Worm (Caenorhabditis elegans) whole organism, late embryonic: ENCODE results near the gene idpc-4.

ENCODE experiments used
- C08G9.2 ChIP-seq: sonication (generic microtip); optimal IDR thresholded peaks from 2 replicates; lab custom pipeline; 2016; ENCODE audit warnings: mild to moderate bottlenecking, missing genetic modification characterization, moderate library complexity, missing compliant biosample characterization
- C38D4.7 ChIP-seq: fragments of 200-800 bp; sonication (Bioruptor generic); optimal IDR thresholded peaks from 2 replicates; lab custom pipeline; 2018; ENCODE audit warnings: mild to moderate bottlenecking, missing genetic modification characterization, moderate library complexity, missing compliant biosample characterization
- F13H6.1 ChIP-seq: sonication (generic microtip); optimal IDR thresholded peaks from 2 replicates; lab custom pipeline; 2016; ENCODE audit warnings: missing genetic modification characterization, missing compliant biosample characterization
- K02D7.2 ChIP-seq: sonication (generic microtip); optimal IDR thresholded peaks from 2 replicates; lab custom pipeline; 2017; ENCODE audit warnings: mild to moderate bottlenecking, missing genetic modification characterization, missing compliant biosample characterization
- ahr-1 ChIP-seq: sonication (generic microtip); optimal IDR thresholded peaks from 2 replicates; lab custom pipeline; 2016; ENCODE audit warnings: missing genetic modification characterization, missing compliant biosample characterization
- ama-1 ChIP-seq: fragments of 150-350 bp; optimal IDR thresholded peaks from 2 replicates; lab custom pipeline; 2014
- ceh-2 ChIP-seq: sonication (generic microtip); optimal IDR thresholded peaks from 2 replicates; lab custom pipeline; 2016; ENCODE audit warnings: missing genotype, missing genetic modification characterization, missing compliant biosample characterization
- ceh-24 ChIP-seq: sonication (generic microtip); optimal IDR thresholded peaks from 2 replicates; lab custom pipeline; 2016; ENCODE audit warnings: mild to moderate bottlenecking, missing genetic modification characterization, missing compliant biosample characterization
- ceh-31 ChIP-seq: sonication (generic microtip); optimal IDR thresholded peaks from 2 replicates; lab custom pipeline; 2016; ENCODE audit warnings: missing genetic modification characterization, missing compliant biosample characterization
- ceh-34 ChIP-seq: sonication (generic microtip); optimal IDR thresholded peaks from 2 replicates; lab custom pipeline; 2016; ENCODE audit warnings: mild to moderate bottlenecking, missing genetic modification characterization, missing compliant biosample characterization
- ceh-45 ChIP-seq: fragments of 200-800 bp; sonication (Bioruptor generic); IDR thresholded peaks from 2 replicates; pipeline ENCODE4 v1.3.6; 2022; ENCODE audit warnings: missing genetic modification reagents, missing genetic modification characterization, missing compliant biosample characterization
- ceh-48 ChIP-seq: sonication (generic microtip); optimal IDR thresholded peaks from 2 replicates; lab custom pipeline; 2016; ENCODE audit warnings: missing genetic modification characterization, inconsistent platforms, missing compliant biosample characterization
- ceh-6 ChIP-seq: fragments of 200-800 bp; sonication (Bioruptor generic); optimal IDR thresholded peaks from 2 replicates; lab custom pipeline; 2018; ENCODE audit warnings: mild to moderate bottlenecking, missing genetic modification characterization, missing compliant biosample characterization
- che-1 ChIP-seq: sonication (generic microtip); optimal IDR thresholded peaks from 2 replicates; lab custom pipeline; 2016; ENCODE audit warnings: mild to moderate bottlenecking, missing genetic modification characterization, missing compliant biosample characterization
- dmd-4 ChIP-seq: sonication (generic microtip); optimal IDR thresholded peaks from 2 replicates; lab custom pipeline; 2016; ENCODE audit warnings: borderline replicate concordance, missing genetic modification characterization, missing compliant biosample characterization
- elt-4 ChIP-seq: sonication (generic microtip); optimal IDR thresholded peaks from 2 replicates; lab custom pipeline; 2016; ENCODE audit warnings: missing genetic modification characterization, missing compliant biosample characterization
- ets-4 ChIP-seq: sonication (generic microtip); optimal IDR thresholded peaks from 2 replicates; lab custom pipeline; 2016; ENCODE audit warnings: missing genetic modification characterization, missing compliant biosample characterization
- fax-1 ChIP-seq: sonication (generic microtip); optimal IDR thresholded peaks from 2 replicates; lab custom pipeline; 2016; ENCODE audit warnings: missing genotype, missing genetic modification characterization, missing compliant biosample characterization
- fkh-10 ChIP-seq: fragments of 150-350 bp; optimal IDR thresholded peaks from 2 replicates; lab custom pipeline; 2014; ENCODE audit warnings: missing biosample characterization, missing genetic modification reagents, missing genetic modification characterization
- gmeb-2 ChIP-seq: sonication (generic microtip); optimal IDR thresholded peaks from 2 replicates; lab custom pipeline; 2016; ENCODE audit warnings: missing genetic modification characterization, inconsistent platforms, missing compliant biosample characterization
- hlh-13 ChIP-seq: fragments of 200-800 bp; sonication (Bioruptor generic); optimal IDR thresholded peaks from 2 replicates; lab custom pipeline; 2018; ENCODE audit warnings: mild to moderate bottlenecking, missing genetic modification characterization, missing compliant biosample characterization
- madf-2 ChIP-seq: sonication (generic microtip); optimal IDR thresholded peaks from 2 replicates; lab custom pipeline; 2017; ENCODE audit warnings: missing genetic modification characterization, missing compliant biosample characterization
- mec-3 ChIP-seq: sonication (generic microtip); optimal IDR thresholded peaks from 2 replicates; lab custom pipeline; 2016; ENCODE audit warnings: borderline replicate concordance, missing genetic modification characterization, missing compliant biosample characterization
- nfya-1 ChIP-seq: sonication (generic microtip); optimal IDR thresholded peaks from 2 replicates; lab custom pipeline; 2017; ENCODE audit warnings: missing genetic modification characterization, mild to moderate bottlenecking, missing compliant biosample characterization, antibody characterized with exemption, moderate library complexity
- nhr-11 ChIP-seq: fragments of 150-350 bp; optimal IDR thresholded peaks from 2 replicates; lab custom pipeline; 2014; ENCODE audit warnings: missing biosample characterization, missing genetic modification characterization
- odd-2 ChIP-seq: sonication (generic microtip); optimal IDR thresholded peaks from 2 replicates; lab custom pipeline; 2017; ENCODE audit warnings: antibody characterized with exemption, mild to moderate bottlenecking, missing genetic modification characterization, missing compliant biosample characterization
- pax-1 ChIP-seq: fragments of 150-350 bp; optimal IDR thresholded peaks from 2 replicates; lab custom pipeline; 2014; ENCODE audit warnings: missing biosample characterization, missing genetic modification characterization
- pha-2 ChIP-seq: sonication (generic microtip); optimal IDR thresholded peaks from 2 replicates; lab custom pipeline; 2017; ENCODE audit warnings: mild to moderate bottlenecking, missing genetic modification characterization, missing compliant biosample characterization
- pha-4 ChIP-seq: fragments of 150-350 bp; optimal IDR thresholded peaks from 2 replicates; lab custom pipeline; 2018; ENCODE audit warnings: missing biosample characterization, missing genetic modification reagents, missing genetic modification characterization
- pqm-1 ChIP-seq: sonication (generic microtip); optimal IDR thresholded peaks from 2 replicates; lab custom pipeline; 2016; ENCODE audit warnings: missing genetic modification characterization, missing compliant biosample characterization
- rnt-1 ChIP-seq: sonication (generic microtip); optimal IDR thresholded peaks from 2 replicates; lab custom pipeline; 2016; ENCODE audit warnings: missing genetic modification characterization, missing compliant biosample characterization
- sdc-2 ChIP-seq: sonication (generic microtip); optimal IDR thresholded peaks from 2 replicates; lab custom pipeline; 2016; ENCODE audit warnings: missing genotype, missing genetic modification characterization, missing compliant biosample characterization
- sox-4 ChIP-seq: sonication (generic microtip); optimal IDR thresholded peaks from 2 replicates; lab custom pipeline; 2017; ENCODE audit warnings: mild to moderate bottlenecking, missing genetic modification characterization, inconsistent platforms, missing compliant biosample characterization
- tbx-7 ChIP-seq: sonication (generic microtip); optimal IDR thresholded peaks from 2 replicates; lab custom pipeline; 2016; ENCODE audit warnings: missing genotype, missing genetic modification characterization, missing compliant biosample characterization
- ttx-3 ChIP-seq: sonication (generic microtip); optimal IDR thresholded peaks from 2 replicates; lab custom pipeline; 2016; ENCODE audit warnings: missing genetic modification reagents, missing genetic modification characterization, missing compliant biosample characterization
- unc-42 ChIP-seq: sonication (generic microtip); optimal IDR thresholded peaks from 2 replicates; lab custom pipeline; 2016; ENCODE audit warnings: missing genotype, missing genetic modification characterization, missing compliant biosample characterization
- unc-86 ChIP-seq: sonication (generic microtip); optimal IDR thresholded peaks from 2 replicates; lab custom pipeline; 2016; ENCODE audit warnings: missing genetic modification characterization, missing compliant biosample characterization
- zip-5 ChIP-seq: sonication (generic microtip); optimal IDR thresholded peaks from 2 replicates; lab custom pipeline; 2016; ENCODE audit warnings: missing genetic modification characterization, missing compliant biosample characterization
- ztf-16 ChIP-seq: sonication (generic microtip); optimal IDR thresholded peaks from 2 replicates; lab custom pipeline; 2017; ENCODE audit warnings: missing genetic modification characterization, missing compliant biosample characterization

The idpc-4 gene

DNA sequence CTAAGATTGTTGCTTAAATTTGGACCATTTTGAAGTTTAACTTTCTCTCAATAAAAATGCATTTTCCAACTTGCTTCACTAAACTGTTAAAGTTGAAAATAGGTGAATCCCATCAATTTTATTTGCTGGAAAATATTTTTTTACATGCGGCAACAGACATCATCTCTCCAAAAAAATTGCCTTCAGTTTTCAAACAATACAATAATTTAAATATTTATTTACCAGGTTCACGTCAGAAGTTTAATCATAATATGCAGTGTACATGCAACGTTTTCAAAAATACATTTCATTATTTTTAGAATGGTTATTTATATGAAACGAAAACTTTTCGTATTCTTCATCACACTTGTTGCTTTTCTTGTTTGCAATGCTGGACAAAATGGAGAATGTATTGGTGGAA is 5.7 kb downstream of the idpc-4 start, which contains the start of gene T06E4.5:
TSS of gene T06E4.5 (plus strand) at position 301 of the 400 bp plus-strand sequence.
- TF ChIP-seq gmeb-2 (tag; lab: Kevin White, UChicago): no peak
- no peak for TF ChIP-seq ceh-48 (tag; lab: Kevin White, UChicago)
- TF ChIP-seq unc-86: no peak
- TF ChIP-seq unc-42: no peak
- TF ChIP-seq, all 69 proteins: peak for 0

ce11 chrV:9632348-9632747 is 7.1 kb downstream of the idpc-4 start:
- TF ChIP-seq zip-5 (tag; lab: Kevin White, UChicago): no peak
- TF ChIP-seq ceh-6 (GFP tag; lab: Kevin White, UChicago): no peak
- TF ChIP-seq nhr-11 (tag; lab: Kevin White, UChicago): no peak
- no peak for TF ChIP-seq fkh-10 (GFP tag; lab: Kevin White, UChicago)
- no peak for TF ChIP-seq tbx-7
- TF ChIP-seq elt-4 (tag; lab: Kevin White, UChicago): no peak
- TF ChIP-seq ahr-1: no peak
- TF ChIP-seq madf-2 (tag; lab: Kevin White, UChicago): no peak

ce11 chrV:9633313-9633712 is 8.1 kb downstream of the idpc-4 start, which contains the start of gene col-147:
Gene col-147 (minus strand): TSS chrV:9633338.
- no peak for TF ChIP-seq K02D7.2 (tag; lab: Kevin White, UChicago)
- TF ChIP-seq ceh-45 (GFP tag; lab: Robert Waterston, UW): no peak
- no peak for TF ChIP-seq elt-4 (tag; lab: Kevin White, UChicago)
- no peak for TF ChIP-seq hlh-13 (GFP tag; lab: Kevin White, UChicago)
- TF ChIP-seq odd-2 (tag; lab: Kevin White, UChicago): no peak
- TF ChIP-seq dmd-4 (tag; lab: Kevin White, UChicago): no peak
- TF ChIP-seq nfya-1 (tag; lab: Kevin White, UChicago): no peak
- no peak for TF ChIP-seq C38D4.7 (GFP tag; lab: Kevin White, UChicago)
- no peak for TF ChIP-seq ceh-48 (tag; lab: Kevin White, UChicago)
- no peak for TF ChIP-seq che-1 (tag; lab: Kevin White, UChicago)
- no peak for TF ChIP-seq mec-3 (tag; lab: Kevin White, UChicago)
- TF ChIP-seq ceh-34 (tag; lab: Kevin White, UChicago): no peak
- no peak for TF ChIP-seq rnt-1
- TF ChIP-seq ceh-24 (tag; lab: Kevin White, UChicago): no peak
- TF ChIP-seq pqm-1 (tag; lab: Kevin White, UChicago): no peak
- TF ChIP-seq ets-4: no peak
- TF ChIP-seq nhr-11 (tag; lab: Kevin White, UChicago): no peak

ce11 chrV:9645507-9645906 is 20.3 kb downstream of the idpc-4 start, which contains the start of the genes atl-1 and hcp-2:
Gene atl-1 (minus strand): TSS chrV:9645595.
Gene hcp-2 (plus strand): TSS chrV:9645859.
- no peak for TF ChIP-seq dmd-4 (tag; lab: Kevin White, UChicago)
- no peak for TF ChIP-seq sox-4 (tag; lab: Kevin White, UChicago)
- no peak for TF ChIP-seq pha-2 (tag; lab: Kevin White, UChicago)
- TF ChIP-seq nhr-11 (tag; lab: Kevin White, UChicago): no peak
- no peak for TF ChIP-seq ceh-2 (tag; lab: Kevin White, UChicago)

DNA sequence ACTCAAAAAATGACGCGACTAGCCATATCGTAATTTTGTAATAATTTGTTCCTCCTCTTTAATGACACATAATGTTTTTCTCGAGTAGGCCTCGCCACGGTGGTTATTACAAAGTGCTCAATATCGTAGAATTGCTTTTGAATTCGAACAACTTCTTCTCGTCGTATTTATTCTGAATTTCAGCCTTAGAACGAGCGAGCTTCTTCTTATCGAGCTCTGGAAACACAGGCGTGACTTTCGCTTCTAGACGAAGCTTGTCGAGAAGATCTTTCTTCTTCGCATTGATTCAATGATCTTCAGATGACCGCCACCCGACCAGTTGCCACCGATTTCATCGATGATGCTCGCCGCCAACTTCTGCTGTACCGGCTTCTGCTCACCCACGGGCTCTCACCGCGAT is 26.1 kb downstream of the idpc-4 start, which contains the start of gene T06E4.21:
TSS of gene T06E4.21 (plus strand) at position 301 of the 400 bp plus-strand sequence.
- no peak for TF ChIP-seq fkh-10 (GFP tag; lab: Kevin White, UChicago)
- no peak for TF ChIP-seq ztf-16
- no peak for TF ChIP-seq unc-42
- TF ChIP-seq pax-1: no peak
- no peak for TF ChIP-seq C38D4.7 (GFP tag; lab: Kevin White, UChicago)
- TF ChIP-seq rnt-1: no peak
- no peak for TF ChIP-seq gmeb-2 (tag; lab: Kevin White, UChicago)
- TF ChIP-seq ceh-31 (tag; lab: Kevin White, UChicago): no peak
- TF ChIP-seq C08G9.2: no peak
- TF ChIP-seq dmd-4 (tag; lab: Kevin White, UChicago): no peak
- no peak for TF ChIP-seq ttx-3 (tag; lab: Kevin White, UChicago)
- TF ChIP-seq fax-1 (tag; lab: Kevin White, UChicago): no peak
- TF ChIP-seq ceh-6 (GFP tag; lab: Kevin White, UChicago): no peak
- no peak for TF ChIP-seq ama-1 (lab: Kevin White, UChicago)
- TF ChIP-seq F13H6.1: no peak
- no peak for TF ChIP-seq sdc-2 (tag; lab: Kevin White, UChicago)
- no peak for TF ChIP-seq pha-4 (tag; lab: Kevin White, UChicago)
